Worm (Caenorhabditis elegans): Measurements from ENCODE around the gene cct-5.

cct-5 gene

ce11 chrIII:4481787-4482186 lies 26.1 kb downstream of the cct-5 start:
- TF ChIP-seq elt-3 (tag; optimal IDR thresholded peaks at IDR 0.05): no peak
- TF ChIP-seq crh-2 (tag; optimal IDR thresholded peaks at IDR 0.05): no peak
- TF ChIP-seq ZK546.5 (tag; optimal IDR thresholded peaks at IDR 0.05): no peak
- TF ChIP-seq snpc-4 (tag; optimal IDR thresholded peaks at IDR 0.05): no peak
- no peak for TF ChIP-seq mbf-1 (tag; optimal IDR thresholded peaks at IDR 0.05)
- TF ChIP-seq unc-55 (GFP tag; optimal IDR thresholded peaks at IDR 0.05): no peak
- TF ChIP-seq elt-1 (tag; optimal IDR thresholded peaks at IDR 0.05): no peak
- TF ChIP-seq sma-3 (GFP tag; optimal IDR thresholded peaks at IDR 0.05): no peak
- no peak for TF ChIP-seq nhr-21 (tag; optimal IDR thresholded peaks at IDR 0.05)
- TF ChIP-seq ama-1 (optimal IDR thresholded peaks at IDR 0.05): no peak
- TF ChIP-seq fos-1 (tag; optimal IDR thresholded peaks at IDR 0.05): no peak
- no peak for TF ChIP-seq egl-27 (tag; optimal IDR thresholded peaks at IDR 0.05)
- TF ChIP-seq unc-62 (GFP tag; optimal IDR thresholded peaks at IDR 0.05): no peak
- no peak for TF ChIP-seq C34F6.9 (tag; optimal IDR thresholded peaks at IDR 0.05)
- TF ChIP-seq R02D3.7 (tag; optimal IDR thresholded peaks at IDR 0.05): no peak
- no peak for TF ChIP-seq blmp-1 (tag; optimal IDR thresholded peaks at IDR 0.05; ENCODE audit: insufficient read depth)
- TF ChIP-seq nhr-6 (tag; optimal IDR thresholded peaks at IDR 0.05): no peak
- TF ChIP-seq mab-5 (tag; optimal IDR thresholded peaks at IDR 0.05): no peak
- no peak for TF ChIP-seq lsy-2 (tag; optimal IDR thresholded peaks at IDR 0.05)

DNA sequence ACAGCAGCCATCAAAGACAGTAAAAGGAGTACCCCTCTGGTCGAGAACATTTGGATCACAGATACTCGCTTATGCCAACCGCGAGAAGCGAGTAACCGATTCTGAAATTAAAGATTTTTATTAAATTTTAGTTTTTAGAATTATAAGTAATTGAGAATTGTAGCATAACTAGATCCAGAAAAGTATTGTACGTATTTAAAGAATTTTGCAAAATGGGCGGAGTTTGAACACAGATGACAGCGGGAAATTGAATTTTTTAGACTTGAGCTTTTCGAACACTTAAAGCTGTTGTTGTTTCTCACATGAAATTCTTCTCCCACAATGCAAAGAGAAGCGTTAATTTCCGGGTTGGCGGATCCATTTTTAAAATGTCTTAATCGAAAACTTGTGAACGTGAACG lies 30.4 kb downstream of the cct-5 start, which contains the start of gene ins-17:
TSS of gene ins-17 (minus strand) at position 101 of the 400 bp plus-strand sequence.
- TF ChIP-seq mdl-1 (tag; optimal IDR thresholded peaks at IDR 0.05) (no peak), nhr-77 (tag; optimal IDR thresholded peaks at IDR 0.05) (no peak), mab-5 (tag; optimal IDR thresholded peaks at IDR 0.05) (no peak), ztf-4 (tag; optimal IDR thresholded peaks at IDR 0.05) (no peak), nhr-10 (tag; optimal IDR thresholded peaks at IDR 0.05) (no peak), nhr-23 (tag; optimal IDR thresholded peaks at IDR 0.05) (no peak), skn-1 (tag; optimal IDR thresholded peaks at IDR 0.05) (no peak), unc-39 (tag; optimal IDR thresholded peaks at IDR 0.05) (no peak), lin-13 (GFP tag; optimal IDR thresholded peaks at IDR 0.05) (no peak), snpc-4 (tag; optimal IDR thresholded peaks at IDR 0.05) (no peak), peb-1 (tag; optimal IDR thresholded peaks at IDR 0.05) (no peak)

- TF ChIP-seq C34F6.9 (tag; optimal IDR thresholded peaks at IDR 0.05): no peak
- TF ChIP-seq ama-1 (optimal IDR thresholded peaks at IDR 0.05): no peak
- TF ChIP-seq unc-55 (GFP tag; optimal IDR thresholded peaks at IDR 0.05): no peak
- TF ChIP-seq nhr-12 (tag; optimal IDR thresholded peaks at IDR 0.05): no peak
- TF ChIP-seq lin-11 (tag; optimal IDR thresholded peaks at IDR 0.05): no peak
- no peak for TF ChIP-seq ZK546.5 (tag; optimal IDR thresholded peaks at IDR 0.05)
- no peak for TF ChIP-seq sma-3 (GFP tag; optimal IDR thresholded peaks at IDR 0.05)
- no peak for TF ChIP-seq sem-4 (tag; optimal IDR thresholded peaks at IDR 0.05)
- TF ChIP-seq sma-9 (GFP tag; optimal IDR thresholded peaks at IDR 0.05): no peak
- no peak for TF ChIP-seq sma-9 (tag; optimal IDR thresholded peaks at IDR 0.05)
- no peak for TF ChIP-seq alr-1 (tag; optimal IDR thresholded peaks at IDR 0.05)
Observed at ce11 chrIII:4476806-4477205, 31.1 kb downstream of the cct-5 start.

DNA sequence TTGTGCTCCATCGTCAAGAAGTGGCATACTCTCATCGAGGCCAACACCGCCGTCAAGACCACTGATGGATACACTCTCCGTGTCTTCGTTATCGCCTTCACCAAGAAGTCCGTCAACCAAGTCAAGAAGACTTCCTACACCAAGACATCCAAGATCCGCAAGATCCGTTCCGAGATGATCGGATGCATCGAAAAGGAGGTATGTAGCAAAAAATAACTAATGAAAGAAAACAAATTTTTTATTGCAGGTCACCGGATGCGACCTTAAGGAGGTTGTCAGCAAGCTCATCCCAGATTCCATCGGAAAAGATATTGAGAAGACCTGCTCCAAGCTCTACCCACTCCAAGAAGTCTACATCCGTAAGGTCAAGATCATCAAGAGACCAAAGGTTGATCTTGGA lies 31.6 kb downstream of the cct-5 start:
- TF ChIP-seq nhr-23 (tag; optimal IDR thresholded peaks at IDR 0.05) (no peak), nhr-11 (tag; optimal IDR thresholded peaks at IDR 0.05) (no peak), mab-5 (tag; optimal IDR thresholded peaks at IDR 0.05) (no peak), lin-39 (tag; optimal IDR thresholded peaks at IDR 0.05) (no peak), ztf-1 (GFP tag; conservative IDR thresholded peaks at IDR 0.05) (no peak), fos-1 (tag; optimal IDR thresholded peaks at IDR 0.05) (no peak), sma-9 (GFP tag; optimal IDR thresholded peaks at IDR 0.05) (no peak), sma-9 (tag; optimal IDR thresholded peaks at IDR 0.05) (no peak), lin-11 (tag; optimal IDR thresholded peaks at IDR 0.05) (no peak), elt-3 (tag; optimal IDR thresholded peaks at IDR 0.05) (no peak), nhr-77 (tag; optimal IDR thresholded peaks at IDR 0.05) (no peak), lsy-2 (tag; optimal IDR thresholded peaks at IDR 0.05) (no peak), alr-1 (tag; optimal IDR thresholded peaks at IDR 0.05) (no peak)
